Fruit fly (Drosophila melanogaster) whole organism, embryonic: Measurements from ENCODE around the gene abo.

Experiments
- Bdp1 ChIP-seq: fragments of 200-800 bp; sonication (Bioruptor generic); optimal IDR thresholded peaks from 3 replicates; lab custom pipeline; 2016; ENCODE audit warnings: missing biosample characterization, missing genetic modification characterization
- CG11504 ChIP-seq: fragments of 200-800 bp; sonication (Bioruptor generic); optimal IDR thresholded peaks from 3 replicates; lab custom pipeline; 2019; ENCODE audit warnings: missing biosample characterization, mild to moderate bottlenecking, missing genetic modification characterization, moderate library complexity
- CG11695 ChIP-seq: fragments of 200-800 bp; sonication (Bioruptor generic); IDR thresholded peaks from 3 replicates; pipeline ENCODE4 v1.3.6; 2022; ENCODE audit warnings: missing biosample characterization, missing genetic modification characterization
- CG14965 ChIP-seq: fragments of 200-800 bp; sonication (Bioruptor generic); optimal IDR thresholded peaks from 2 replicates; lab custom pipeline; 2016; ENCODE audit warnings: missing biosample characterization, missing genetic modification characterization, borderline replicate concordance
- CG1603 ChIP-seq: fragments of 200-800 bp; sonication (Bioruptor generic); optimal IDR thresholded peaks from 2 replicates; lab custom pipeline; 2019; ENCODE audit warnings: missing biosample characterization, mild to moderate bottlenecking, missing genetic modification characterization, moderate library complexity
- CG16815 ChIP-seq: fragments of 200-800 bp; sonication (Bioruptor generic); optimal IDR thresholded peaks from 3 replicates; lab custom pipeline; 2017; ENCODE audit warnings: missing biosample characterization, mild to moderate bottlenecking, missing genetic modification characterization
- CG2116 ChIP-seq: fragments of 200-800 bp; sonication (Bioruptor generic); optimal IDR thresholded peaks from 3 replicates; lab custom pipeline; 2018; ENCODE audit warnings: missing biosample characterization, mild to moderate bottlenecking, missing genetic modification characterization
- CG2120 ChIP-seq: fragments of 200-800 bp; sonication (Bioruptor generic); optimal IDR thresholded peaks from 3 replicates; lab custom pipeline; 2016; ENCODE audit warnings: missing biosample characterization, missing genetic modification characterization
- CG32772 ChIP-seq: fragments of 200-800 bp; sonication (Bioruptor generic); IDR thresholded peaks from 2 replicates; pipeline ENCODE4 v1.3.6; 2022; ENCODE audit warnings: missing biosample characterization, missing genetic modification characterization
- CG4360 ChIP-seq: fragments of 200-800 bp; sonication (Bioruptor generic); IDR thresholded peaks from 2 replicates; pipeline ENCODE4 v1.3.6; 2022; ENCODE audit warnings: missing biosample characterization, missing genetic modification characterization
- CG4424 ChIP-seq: fragments of 200-800 bp; sonication (Bioruptor generic); optimal IDR thresholded peaks from 3 replicates; lab custom pipeline; 2016; ENCODE audit warnings: missing biosample characterization, missing genetic modification characterization
- CG6175 ChIP-seq: fragments of 200-800 bp; sonication (Bioruptor generic); IDR thresholded peaks from 3 replicates; pipeline ENCODE4 v1.3.6; 2022; ENCODE audit warnings: missing biosample characterization, missing genetic modification characterization
- CG6765 ChIP-seq: fragments of 200-800 bp; sonication (Bioruptor generic); optimal IDR thresholded peaks from 3 replicates; lab custom pipeline; 2017; ENCODE audit warnings: missing biosample characterization, mild to moderate bottlenecking, missing genetic modification characterization
- CG7271 ChIP-seq: fragments of 200-800 bp; sonication (Bioruptor generic); optimal IDR thresholded peaks from 2 replicates; lab custom pipeline; 2018; ENCODE audit warnings: missing biosample characterization, mild to moderate bottlenecking, missing genetic modification characterization, moderate library complexity
- CG8281 ChIP-seq: fragments of 200-800 bp; sonication (Bioruptor generic); optimal IDR thresholded peaks from 2 replicates; lab custom pipeline; 2018; ENCODE audit warnings: missing biosample characterization, mild to moderate bottlenecking, missing genetic modification characterization, moderate library complexity
- CG9437 ChIP-seq: fragments of 200-800 bp; sonication (Bioruptor generic); optimal IDR thresholded peaks from 2 replicates; lab custom pipeline; 2018; ENCODE audit warnings: missing biosample characterization, mild to moderate bottlenecking, missing genetic modification characterization
- CG9727 ChIP-seq: fragments of 200-800 bp; sonication (Bioruptor generic); optimal IDR thresholded peaks from 3 replicates; lab custom pipeline; 2017; ENCODE audit warnings: missing biosample characterization, mild to moderate bottlenecking, missing genetic modification characterization
- D19A ChIP-seq: fragments of 200-800 bp; optimal IDR thresholded peaks from 3 replicates; lab custom pipeline; 2019; ENCODE audit warnings: missing biosample characterization, mild to moderate bottlenecking, missing genetic modification characterization, moderate library complexity
- Dip3 ChIP-seq: fragments of 200-800 bp; sonication (Bioruptor generic); optimal IDR thresholded peaks from 3 replicates; lab custom pipeline; 2016; ENCODE audit warnings: missing biosample characterization, missing genetic modification characterization
- Doc2 ChIP-seq: fragments of 200-800 bp; sonication (Bioruptor generic); IDR thresholded peaks from 2 replicates; pipeline ENCODE4 v1.3.6; 2022; ENCODE audit warnings: missing biosample characterization, missing genetic modification characterization
- Hand ChIP-seq: fragments of 200-800 bp; sonication (Bioruptor generic); optimal IDR thresholded peaks from 2 replicates; lab custom pipeline; 2017; ENCODE audit warnings: mild to moderate bottlenecking, missing biosample characterization, missing genetic modification reagents, missing genetic modification characterization
- Hey ChIP-seq: fragments of 200-800 bp; sonication (Bioruptor generic); optimal IDR thresholded peaks from 3 replicates; lab custom pipeline; 2018; ENCODE audit warnings: missing biosample characterization, mild to moderate bottlenecking, missing genetic modification characterization
- HmgD ChIP-seq: fragments of 200-800 bp; sonication (Bioruptor generic); optimal IDR thresholded peaks from 3 replicates; lab custom pipeline; 2016; ENCODE audit warnings: missing biosample characterization, missing genetic modification characterization
- Hr51 ChIP-seq, 2 experiments: fragments of 200-800 bp; sonication (Bioruptor generic); optimal IDR thresholded peaks; 2 replicates in 1 of 2; 3 replicates in 1 of 2; lab custom pipeline; 2016 to 2018; ENCODE audit warnings: missing biosample characterization in 2 of 2, missing genetic modification characterization in 2 of 2, mild to moderate bottlenecking in 1 of 2, moderate library complexity in 1 of 2
- Jarid2 ChIP-seq: fragments of 200-800 bp; sonication (Bioruptor generic); optimal IDR thresholded peaks from 3 replicates; lab custom pipeline; 2017; ENCODE audit warnings: mild to moderate bottlenecking, missing biosample characterization, missing genetic modification reagents, missing genetic modification characterization
- MESR4 ChIP-seq: fragments of 200-800 bp; sonication (Bioruptor generic); optimal IDR thresholded peaks from 2 replicates; lab custom pipeline; 2018; ENCODE audit warnings: missing biosample characterization, mild to moderate bottlenecking, missing genetic modification characterization, moderate library complexity
- Max ChIP-seq: fragments of 200-800 bp; sonication (Bioruptor generic); optimal IDR thresholded peaks from 2 replicates; lab custom pipeline; 2016; ENCODE audit warnings: missing biosample characterization, mild to moderate bottlenecking, missing genetic modification characterization
- NfI ChIP-seq: fragments of 200-800 bp; sonication (Bioruptor generic); optimal IDR thresholded peaks from 3 replicates; lab custom pipeline; 2018; ENCODE audit warnings: missing biosample characterization, mild to moderate bottlenecking, missing genetic modification characterization, moderate library complexity
- Poxn ChIP-seq: fragments of 200-800 bp; sonication (Bioruptor generic); IDR thresholded peaks from 2 replicates; pipeline ENCODE4 v1.3.6; 2022; ENCODE audit warnings: missing biosample characterization, missing genetic modification characterization
- Sin3A ChIP-seq: fragments of >200 bp; optimal IDR thresholded peaks from 2 replicates; lab custom pipeline; 2018
- Sox100B ChIP-seq: fragments of 200-800 bp; sonication (Bioruptor generic); optimal IDR thresholded peaks from 3 replicates; lab custom pipeline; 2018; ENCODE audit warnings: missing biosample characterization, mild to moderate bottlenecking, missing genetic modification characterization
- YL-1 ChIP-seq: fragments of 200-800 bp; sonication (Bioruptor generic); optimal IDR thresholded peaks from 3 replicates; lab custom pipeline; 2017; ENCODE audit warnings: missing biosample characterization, mild to moderate bottlenecking, missing genetic modification characterization
- bab2 ChIP-seq: fragments of 200-800 bp; sonication (Bioruptor generic); optimal IDR thresholded peaks from 2 replicates; lab custom pipeline; 2016; ENCODE audit warnings: missing biosample characterization, missing genetic modification characterization
- bbx ChIP-seq: fragments of 200-800 bp; sonication (Bioruptor generic); IDR thresholded peaks from 2 replicates; pipeline ENCODE4 v1.3.6; 2022; ENCODE audit warnings: missing biosample characterization, missing genetic modification characterization; ENCODE audit not compliant: partially characterized antibody
- btn ChIP-seq: fragments of 200-800 bp; sonication (Bioruptor generic); optimal IDR thresholded peaks from 2 replicates; lab custom pipeline; 2016; ENCODE audit warnings: missing biosample characterization, missing genetic modification characterization
- chn ChIP-seq: fragments of 200-800 bp; sonication (Bioruptor generic); optimal IDR thresholded peaks from 2 replicates; lab custom pipeline; 2016; ENCODE audit warnings: missing biosample characterization, missing genetic modification characterization
- corto ChIP-seq: fragments of 200-800 bp; sonication (Bioruptor generic); optimal IDR thresholded peaks from 2 replicates; lab custom pipeline; 2016; ENCODE audit warnings: missing biosample characterization, mild to moderate bottlenecking, missing genetic modification characterization, moderate library complexity
- danr ChIP-seq: fragments of 200-800 bp; sonication (Bioruptor generic); IDR thresholded peaks from 2 replicates; pipeline ENCODE4 v1.3.6; 2022; ENCODE audit warnings: missing biosample characterization, missing genetic modification characterization
- fd3F ChIP-seq: fragments of 200-800 bp; sonication (Bioruptor generic); optimal IDR thresholded peaks from 2 replicates; lab custom pipeline; 2018; ENCODE audit warnings: missing biosample characterization, mild to moderate bottlenecking, missing genetic modification characterization, moderate library complexity
- fu2 ChIP-seq: fragments of 200-800 bp; sonication (Bioruptor generic); optimal IDR thresholded peaks from 2 replicates; lab custom pipeline; 2016; ENCODE audit warnings: missing biosample characterization, missing genetic modification characterization
- gem ChIP-seq: fragments of 200-800 bp; sonication (Bioruptor generic); optimal IDR thresholded peaks from 2 replicates; lab custom pipeline; 2019; ENCODE audit warnings: missing biosample characterization, mild to moderate bottlenecking, missing genetic modification characterization, moderate library complexity
- klu ChIP-seq: fragments of 200-800 bp; sonication (Bioruptor generic); IDR thresholded peaks from 2 replicates; pipeline ENCODE4 v1.3.6; 2022; ENCODE audit warnings: missing biosample characterization, missing genetic modification characterization
- lilli ChIP-seq: fragments of 200-800 bp; sonication (Bioruptor generic); optimal IDR thresholded peaks from 3 replicates; lab custom pipeline; 2016; ENCODE audit warnings: missing biosample characterization, missing genetic modification characterization
- mam ChIP-seq: fragments of 200-800 bp; sonication (Bioruptor generic); optimal IDR thresholded peaks from 3 replicates; lab custom pipeline; 2016; ENCODE audit warnings: missing biosample characterization, missing genetic modification characterization
- onecut ChIP-seq: fragments of 200-800 bp; sonication (Bioruptor generic); IDR thresholded peaks from 2 replicates; pipeline ENCODE4 v1.3.6; 2022; ENCODE audit warnings: missing biosample characterization, missing genetic modification characterization
- sd ChIP-seq: fragments of 200-800 bp; sonication (Bioruptor generic); optimal IDR thresholded peaks from 3 replicates; lab custom pipeline; 2018; ENCODE audit warnings: missing biosample characterization, mild to moderate bottlenecking, missing genetic modification characterization, moderate library complexity
- sens-2 ChIP-seq: fragments of 200-800 bp; sonication (Bioruptor generic); IDR thresholded peaks from 2 replicates; pipeline ENCODE4 v1.3.6; 2022; ENCODE audit warnings: missing biosample characterization, missing genetic modification characterization
- sim ChIP-seq: fragments of 200-800 bp; sonication (Bioruptor generic); IDR thresholded peaks from 2 replicates; pipeline ENCODE4 v1.3.6; 2022; ENCODE audit warnings: missing biosample characterization, missing genetic modification characterization
- trh ChIP-seq: fragments of 200-800 bp; sonication (Bioruptor generic); optimal IDR thresholded peaks from 2 replicates; lab custom pipeline; 2016; ENCODE audit warnings: missing biosample characterization, missing genetic modification characterization
- wor ChIP-seq: fragments of 200-800 bp; sonication (Bioruptor generic); IDR thresholded peaks from 2 replicates; pipeline ENCODE4 v1.3.6; 2022; ENCODE audit warnings: missing biosample characterization, missing genetic modification characterization
- z ChIP-seq: fragments of 200-800 bp; sonication (Bioruptor generic); IDR thresholded peaks from 3 replicates; pipeline ENCODE4 v1.3.6; 2022; ENCODE audit warnings: missing biosample characterization, missing genetic modification characterization

Gene abo

dm6 chr2L:10987370-10987853, 12.3 kb upstream of the abo start, which contains the start of the genes piwi and CG12253 (continued):
- TF ChIP-seq HmgD, result no peak
- TF ChIP-seq CG6175 (GFP tag; lab: Robert Waterston, UW), result no peak
- no peak for TF ChIP-seq sens-2
- no peak for TF ChIP-seq CG1603 (tag; lab: Kevin White, UChicago)
- TF ChIP-seq CG2116 (GFP tag; lab: Kevin White, UChicago), result peak; percentile 57
- TF ChIP-seq trh (GFP tag; lab: Kevin White, UChicago), result peak; percentile 63
- no peak for TF ChIP-seq onecut
- TF ChIP-seq corto (GFP tag; lab: Kevin White, UChicago), result no peak
- TF ChIP-seq gem, result peak; percentile 96
- TF ChIP-seq Hand (GFP tag; lab: Kevin White, UChicago), result peak; percentile 25
- no peak for TF ChIP-seq btn (GFP tag; lab: Kevin White, UChicago)
- TF ChIP-seq CG4424 (GFP tag; lab: Kevin White, UChicago), result peak; percentile 42
- no peak for TF ChIP-seq CG8281 (tag; lab: Kevin White, UChicago)
- no peak for TF ChIP-seq Bdp1 (GFP tag; lab: Kevin White, UChicago)
- no peak for TF ChIP-seq CG7271 (tag; lab: Kevin White, UChicago)
- peak; percentile 75 for TF ChIP-seq wor (GFP tag; lab: Robert Waterston, UW)
- peak; percentile 78; the same call in 1 of the 2 replicates for TF ChIP-seq klu (GFP tag; lab: Robert Waterston, UW)
- peak; percentile 35 for TF ChIP-seq fu2 (GFP tag; lab: Kevin White, UChicago)
- no peak; the same call in 1 of the 2 replicates for TF ChIP-seq danr (GFP tag; lab: Robert Waterston, UW)
- peak; percentile 85 for TF ChIP-seq fd3F
- TF ChIP-seq CG6765, result no peak
- TF ChIP-seq lilli (GFP tag; lab: Kevin White, UChicago), result peak; percentile 62
- peak; percentile 22 for TF ChIP-seq chn
- TF ChIP-seq D19A (tag; lab: Kevin White, UChicago), result peak; percentile 70
- peak; percentile 64; the same call in 1 of the 2 replicates for TF ChIP-seq sim
- TF ChIP-seq Max (GFP tag; lab: Kevin White, UChicago), result peak; percentile 38
- peak; percentile 25 for TF ChIP-seq Dip3 (GFP tag; lab: Kevin White, UChicago)
- peak; percentile 49 for TF ChIP-seq CG9727
- TF ChIP-seq Jarid2, result no peak
- no peak for TF ChIP-seq Doc2 (GFP tag; lab: Robert Waterston, UW)
- no peak for TF ChIP-seq CG11504 (tag; lab: Kevin White, UChicago)
- peak; percentile 25 for TF ChIP-seq mam (GFP tag; lab: Kevin White, UChicago)
- TF ChIP-seq z (GFP tag; lab: Robert Waterston, UW), result no peak
- TF ChIP-seq CG9437 (GFP tag; lab: Kevin White, UChicago), result peak; percentile 72
- no peak for TF ChIP-seq bbx (GFP tag; lab: Robert Waterston, UW)
- peak in 1 of 2 experiments; percentile 28 for TF ChIP-seq Hr51 (GFP tag; optimal IDR thresholded peaks at IDR 0.05; lab: Kevin White, UChicago)
- no peak for TF ChIP-seq CG14965 (GFP tag; lab: Kevin White, UChicago)
- peak; percentile 76 for TF ChIP-seq CG2120 (GFP tag; lab: Kevin White, UChicago)
- no peak for TF ChIP-seq sd (tag; lab: Kevin White, UChicago)
- no peak for TF ChIP-seq Sin3A (lab: Kevin White, UChicago)
- no peak for TF ChIP-seq Hey
- no peak for TF ChIP-seq YL-1
- peak; percentile 72 for TF ChIP-seq CG16815
- no peak for TF ChIP-seq CG4360 (GFP tag; lab: Robert Waterston, UW)
- TF ChIP-seq CG11695, result peak; percentile 68; the same call in 2 of the 3 replicates
- TF ChIP-seq CG32772 (GFP tag; lab: Robert Waterston, UW), result no peak
- TF ChIP-seq Sox100B (GFP tag; lab: Kevin White, UChicago), result peak; percentile 68
- TF ChIP-seq bab2, result peak; percentile 50
- TF ChIP-seq Poxn (GFP tag; lab: Robert Waterston, UW), result peak; percentile 41; the same call in 1 of the 2 replicates
- no peak for TF ChIP-seq MESR4 (GFP tag; lab: Kevin White, UChicago)
- TF ChIP-seq NfI (GFP tag; lab: Kevin White, UChicago), result peak; percentile 71
